Worm (Caenorhabditis elegans) whole organism, mixed stage, embryonic: ENCODE results near the gene C02B8.12.
A peak's percentile ranks its signal among the peaks of the same experiment; 100 is the strongest.

Experiments
- M03D4.4 ChIP-seq: sonication (generic microtip); optimal IDR thresholded peaks from 2 replicates; lab custom pipeline; 2017; ENCODE audit warnings: mild to moderate bottlenecking, missing genetic modification characterization, missing compliant biosample characterization
- ceh-39 ChIP-seq: fragments of 150-350 bp; optimal IDR thresholded peaks from 2 replicates; lab custom pipeline; 2014; ENCODE audit warnings: missing biosample characterization, missing genetic modification characterization
- ceh-43 ChIP-seq: fragments of 200-800 bp; sonication (Bioruptor generic); optimal IDR thresholded peaks from 2 replicates; lab custom pipeline; 2018; ENCODE audit warnings: mild to moderate bottlenecking, missing genetic modification characterization, moderate library complexity, missing compliant biosample characterization
- ceh-83 ChIP-seq: fragments of 200-800 bp; sonication (Bioruptor generic); optimal IDR thresholded peaks from 2 replicates; lab custom pipeline; 2018; ENCODE audit warnings: mild to moderate bottlenecking, missing genetic modification characterization, missing compliant biosample characterization
- ces-1 ChIP-seq: fragments of 150-350 bp; optimal IDR thresholded peaks from 2 replicates; lab custom pipeline; 2014; ENCODE audit warnings: missing biosample characterization, missing genetic modification reagents, missing genetic modification characterization
- cnd-1 ChIP-seq: fragments of 200-800 bp; sonication (Bioruptor generic); optimal IDR thresholded peaks from 2 replicates; lab custom pipeline; 2018; ENCODE audit warnings: mild to moderate bottlenecking, missing genetic modification characterization, missing compliant biosample characterization
- drap-1 ChIP-seq: fragments of 200-800 bp; sonication (Bioruptor generic); optimal IDR thresholded peaks from 3 replicates; lab custom pipeline; 2018; ENCODE audit warnings: mild to moderate bottlenecking, missing genetic modification characterization, missing compliant biosample characterization
- elt-1 ChIP-seq: sonication (generic microtip); optimal IDR thresholded peaks from 2 replicates; lab custom pipeline; 2017; ENCODE audit warnings: missing genetic modification characterization, mild to moderate bottlenecking, missing compliant biosample characterization, antibody characterized with exemption, moderate library complexity, borderline replicate concordance; ENCODE audit not compliant: insufficient read depth
- elt-3 ChIP-seq: fragments of 150-350 bp; optimal IDR thresholded peaks from 2 replicates; lab custom pipeline; 2014; ENCODE audit warnings: missing biosample characterization, missing genetic modification characterization
- flh-1 ChIP-seq: fragments of 200-800 bp; sonication (Bioruptor generic); optimal IDR thresholded peaks from 2 replicates; lab custom pipeline; 2018; ENCODE audit warnings: mild to moderate bottlenecking, missing genetic modification characterization, moderate library complexity, missing compliant biosample characterization
- hlh-1 ChIP-seq: fragments of 150-350 bp; optimal IDR thresholded peaks from 2 replicates; lab custom pipeline; 2014; ENCODE audit warnings: missing biosample characterization, missing genetic modification reagents, missing genetic modification characterization
- lin-13 ChIP-seq: fragments of 150-350 bp; optimal IDR thresholded peaks from 2 replicates; lab custom pipeline; 2014; ENCODE audit warnings: missing biosample characterization, missing genetic modification characterization
- lin-32 ChIP-seq: fragments of 200-800 bp; sonication (Bioruptor generic); optimal IDR thresholded peaks from 2 replicates; lab custom pipeline; 2018; ENCODE audit warnings: mild to moderate bottlenecking, missing genetic modification characterization, missing compliant biosample characterization
- mab-5 ChIP-seq: fragments of 150-350 bp; optimal IDR thresholded peaks from 2 replicates; lab custom pipeline; 2014; ENCODE audit warnings: missing biosample characterization, missing genetic modification characterization
- mep-1 ChIP-seq: fragments of 150-350 bp; optimal IDR thresholded peaks from 2 replicates; lab custom pipeline; 2017; ENCODE audit warnings: missing biosample characterization, missing genetic modification reagents, missing genetic modification characterization, inconsistent platforms
- nhr-12 ChIP-seq: fragments of 150-350 bp; optimal IDR thresholded peaks from 2 replicates; lab custom pipeline; 2014; ENCODE audit warnings: missing biosample characterization, missing genetic modification characterization
- nhr-237 ChIP-seq: fragments of 150-350 bp; optimal IDR thresholded peaks from 2 replicates; lab custom pipeline; 2014; ENCODE audit warnings: missing biosample characterization, missing genetic modification characterization
- nhr-28 ChIP-seq: fragments of 150-350 bp; optimal IDR thresholded peaks from 2 replicates; lab custom pipeline; 2014; ENCODE audit warnings: missing biosample characterization, missing genetic modification characterization
- nhr-76 ChIP-seq: sonication (generic microtip); optimal IDR thresholded peaks from 2 replicates; lab custom pipeline; 2017; ENCODE audit warnings: missing biosample characterization, missing genetic modification characterization
- pha-4 ChIP-seq: fragments of 150-350 bp; optimal IDR thresholded peaks from 2 replicates; lab custom pipeline; 2018; ENCODE audit warnings: missing biosample characterization, missing genetic modification reagents, missing genetic modification characterization
- sem-2 ChIP-seq: fragments of 200-800 bp; sonication (Bioruptor generic); optimal IDR thresholded peaks from 2 replicates; lab custom pipeline; 2018; ENCODE audit warnings: mild to moderate bottlenecking, missing genetic modification characterization, missing compliant biosample characterization
- sptf-1 ChIP-seq: sonication (generic microtip); optimal IDR thresholded peaks from 2 replicates; lab custom pipeline; 2017; ENCODE audit warnings: mild to moderate bottlenecking, missing genetic modification characterization, moderate library complexity, missing compliant biosample characterization
- tbx-8 ChIP-seq: fragments of 200-800 bp; sonication (Bioruptor generic); optimal IDR thresholded peaks from 2 replicates; lab custom pipeline; 2018; ENCODE audit warnings: mild to moderate bottlenecking, missing genetic modification characterization, moderate library complexity, missing compliant biosample characterization
- unc-39 ChIP-seq: fragments of 150-350 bp; optimal IDR thresholded peaks from 2 replicates; lab custom pipeline; 2014; ENCODE audit warnings: missing biosample characterization, missing genetic modification characterization
- unc-62 ChIP-seq: fragments of 150-350 bp; optimal IDR thresholded peaks from 2 replicates; lab custom pipeline; 2014; ENCODE audit warnings: missing biosample characterization, missing genetic modification reagents, missing genetic modification characterization
- zip-8 ChIP-seq: fragments of 150-350 bp; optimal IDR thresholded peaks from 2 replicates; lab custom pipeline; 2014; ENCODE audit warnings: missing biosample characterization, missing genetic modification characterization
- ztf-11 ChIP-seq: fragments of 150-350 bp; optimal IDR thresholded peaks from 2 replicates; lab custom pipeline; 2014; ENCODE audit warnings: missing biosample characterization, missing genetic modification characterization

C02B8.12 gene

DNA sequence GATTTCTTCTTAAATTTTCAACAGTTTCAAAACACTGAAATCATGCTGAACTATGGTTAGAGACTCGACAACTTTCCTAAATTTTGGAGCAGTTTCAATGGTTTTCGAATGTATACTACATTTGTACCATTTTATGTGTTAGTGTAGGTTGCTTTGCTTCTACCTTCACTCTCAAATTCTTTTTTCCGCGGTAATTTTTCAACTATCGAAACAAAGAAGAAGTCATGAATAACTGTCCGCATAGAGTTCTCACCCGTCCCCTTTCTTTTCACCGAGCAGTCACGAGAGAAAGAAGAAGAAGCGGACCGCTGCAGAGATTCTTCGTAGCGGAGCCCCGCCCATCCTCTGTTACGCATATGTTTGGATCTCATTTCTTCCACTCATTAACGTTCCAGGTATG, 7.0 kb downstream of the C02B8.12 start, which contains the start of gene hlh-8:
TSS of gene hlh-8 (plus strand) at position 301 of the 400 bp plus-strand sequence.
- no peak for TF ChIP-seq mep-1 (tag; lab: Kevin White, UChicago)
- no peak for TF ChIP-seq tbx-8 (GFP tag; lab: Kevin White, UChicago)
- TF ChIP-seq drap-1 (GFP tag; lab: Kevin White, UChicago): no peak

DNA sequence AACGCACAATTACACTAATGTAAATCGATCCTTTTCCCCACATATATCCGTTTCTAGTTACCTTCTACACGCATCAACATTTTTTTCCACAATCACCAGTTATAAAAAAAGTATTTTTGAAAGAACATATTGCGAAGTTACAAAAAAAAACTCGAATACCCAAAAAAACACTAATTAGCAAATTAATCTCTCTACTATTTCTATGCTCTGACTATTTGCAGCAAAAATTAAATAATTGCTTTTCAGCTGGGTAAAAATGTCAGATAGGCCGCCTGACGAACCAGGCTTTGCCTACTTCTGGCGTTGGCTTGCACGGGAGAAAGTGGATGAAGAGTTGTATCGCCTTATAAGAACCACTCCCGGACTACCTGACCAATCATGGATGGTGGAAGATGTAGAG, 13.0 kb downstream of the C02B8.12 start, which contains the start of gene K07E3.1:
TSS of gene K07E3.1 (plus strand) at position 247 of the 400 bp plus-strand sequence.
- TF ChIP-seq nhr-76 (tag; lab: Kevin White, UChicago) (no peak), mep-1 (tag; lab: Kevin White, UChicago) (no peak), nhr-12 (tag; lab: Kevin White, UChicago) (no peak), unc-62 (GFP tag; lab: Kevin White, UChicago) (no peak), elt-1 (tag; lab: Kevin White, UChicago) (no peak), ceh-39 (tag; lab: Kevin White, UChicago) (no peak), hlh-1 (tag; lab: Kevin White, UChicago) (no peak), unc-39 (tag; lab: Kevin White, UChicago) (no peak), lin-32 (no peak), drap-1 (GFP tag; lab: Kevin White, UChicago) (no peak), nhr-237 (tag; lab: Kevin White, UChicago) (no peak)

DNA sequence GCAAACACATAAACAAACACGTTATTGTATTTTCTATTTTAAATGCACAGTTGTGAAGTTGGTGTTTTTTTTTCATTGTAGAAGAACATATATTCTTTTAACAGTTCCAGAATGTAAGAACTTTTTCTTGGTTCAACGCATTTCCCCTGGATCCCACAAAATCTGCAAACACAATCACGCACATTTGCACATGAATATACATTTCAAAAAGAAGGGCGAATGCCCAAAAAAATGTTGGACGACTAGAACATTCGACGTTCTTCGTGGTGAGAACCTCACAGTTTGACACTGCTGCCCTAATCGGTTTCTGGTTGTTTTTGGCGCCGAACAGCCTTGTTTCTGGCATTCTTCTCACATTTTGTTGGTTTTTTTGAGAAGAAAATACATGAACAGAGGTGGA, 13.6 kb downstream of the C02B8.12 start:
- no peak for TF ChIP-seq unc-39 (tag; lab: Kevin White, UChicago)
- TF ChIP-seq sem-2 (GFP tag; lab: Kevin White, UChicago): no peak
- TF ChIP-seq nhr-28 (tag; lab: Kevin White, UChicago): no peak
- TF ChIP-seq nhr-76 (tag; lab: Kevin White, UChicago): no peak
- no peak for TF ChIP-seq pha-4 (tag; lab: Kevin White, UChicago)
- TF ChIP-seq lin-13 (tag; lab: Kevin White, UChicago): no peak
- TF ChIP-seq ztf-11 (tag; lab: Kevin White, UChicago): no peak
- no peak for TF ChIP-seq nhr-237 (tag; lab: Kevin White, UChicago)
- no peak for TF ChIP-seq drap-1 (GFP tag; lab: Kevin White, UChicago)
- TF ChIP-seq mab-5: no peak
- TF ChIP-seq elt-1 (tag; lab: Kevin White, UChicago): no peak
- TF ChIP-seq mep-1 (tag; lab: Kevin White, UChicago): no peak
- no peak for TF ChIP-seq lin-32
- TF ChIP-seq sptf-1 (tag; lab: Kevin White, UChicago): no peak
- TF ChIP-seq ceh-39 (tag; lab: Kevin White, UChicago): no peak
- TF ChIP-seq M03D4.4: no peak

DNA sequence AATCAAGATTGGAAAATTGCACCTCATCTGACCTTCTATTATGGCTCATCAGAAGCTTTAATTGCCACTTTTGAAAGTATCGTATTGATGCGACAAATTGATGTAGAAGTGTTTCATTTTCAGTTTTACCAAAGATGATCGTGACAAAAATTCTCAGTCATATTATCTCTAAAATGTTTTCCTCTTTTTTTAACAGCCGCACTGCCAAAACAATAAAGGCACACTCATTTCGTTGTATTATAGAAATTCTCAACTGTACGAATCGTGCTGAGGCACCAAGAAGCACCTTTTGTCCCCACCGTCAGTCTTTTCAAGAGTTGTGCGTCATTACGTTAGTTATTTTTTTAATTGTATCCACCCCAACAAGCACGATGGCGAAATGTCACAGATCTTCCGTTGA, 15.2 kb downstream of the C02B8.12 start, which contains the start of gene K07E3.9:
TSS of gene K07E3.9 (plus strand) at position 301 of the 400 bp plus-strand sequence.
- TF ChIP-seq unc-62 (GFP tag; lab: Kevin White, UChicago) (no peak), ces-1 (GFP tag; lab: Kevin White, UChicago) (no peak), sptf-1 (tag; lab: Kevin White, UChicago) (no peak), cnd-1 (no peak), mab-5 (no peak), flh-1 (GFP tag; lab: Kevin White, UChicago) (no peak), zip-8 (no peak), elt-3 (no peak), drap-1 (GFP tag; lab: Kevin White, UChicago) (no peak), sem-2 (GFP tag; lab: Kevin White, UChicago) (no peak), nhr-76 (tag; lab: Kevin White, UChicago) (no peak), tbx-8 (GFP tag; lab: Kevin White, UChicago) (no peak)

DNA sequence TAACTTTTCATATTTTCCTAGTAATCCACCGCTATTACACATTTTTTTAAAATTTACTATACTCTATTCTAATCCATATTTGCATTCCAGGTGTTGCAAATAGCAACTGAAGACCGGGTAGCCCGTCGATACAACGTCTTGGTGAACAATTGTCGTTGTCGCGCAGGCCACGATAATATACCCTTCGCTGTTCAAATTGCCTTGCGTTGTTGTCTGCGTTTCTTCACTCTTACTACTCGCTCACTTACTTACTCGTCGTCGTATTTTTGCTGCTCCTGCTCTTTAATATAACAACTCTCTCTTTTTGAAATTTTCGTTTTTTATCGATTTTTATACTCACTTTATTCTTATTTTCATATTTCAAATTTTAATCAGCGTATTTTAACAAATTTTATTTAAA, 19.3 kb downstream of the C02B8.12 start, which contains the start of gene K07E3.2:
TSS of gene K07E3.2 (plus strand) at position 400 of the 400 bp plus-strand sequence.
- no peak for TF ChIP-seq zip-8
- peak; percentile 28 for TF ChIP-seq hlh-1 (tag; lab: Kevin White, UChicago)
- TF ChIP-seq ces-1 (GFP tag; lab: Kevin White, UChicago): peak; percentile 5
- TF ChIP-seq mep-1 (tag; lab: Kevin White, UChicago): no peak
- no peak for TF ChIP-seq lin-32
- TF ChIP-seq lin-13 (tag; lab: Kevin White, UChicago): no peak
- no peak for TF ChIP-seq sem-2 (GFP tag; lab: Kevin White, UChicago)
- no peak for TF ChIP-seq nhr-237 (tag; lab: Kevin White, UChicago)
- TF ChIP-seq ceh-39 (tag; lab: Kevin White, UChicago): no peak
- TF ChIP-seq ceh-43 (GFP tag; lab: Kevin White, UChicago): no peak
- TF ChIP-seq ceh-83 (GFP tag; lab: Kevin White, UChicago): no peak
- no peak for TF ChIP-seq cnd-1
- TF ChIP-seq unc-39 (tag; lab: Kevin White, UChicago): no peak
- no peak for TF ChIP-seq elt-1 (tag; lab: Kevin White, UChicago)
